Fruit fly (Drosophila melanogaster) whole organism, embryonic: ENCODE data around the gene fwd.
A peak's percentile ranks its signal among the peaks of the same experiment; 100 is the strongest.

Experiments used
- Bdp1 ChIP-seq: fragments of 200-800 bp; sonication (Bioruptor generic); optimal IDR thresholded peaks from 3 replicates; lab custom pipeline; 2016; ENCODE audit warnings: missing biosample characterization, missing genetic modification characterization
- CG10366 ChIP-seq: fragments of 200-800 bp; sonication (Bioruptor generic); IDR thresholded peaks from 2 replicates; pipeline ENCODE4 v1.3.6; 2022; ENCODE audit warnings: missing biosample characterization, missing genetic modification characterization
- CG10959 ChIP-seq: fragments of 200-800 bp; sonication (Bioruptor generic); IDR thresholded peaks from 2 replicates; pipeline ENCODE4 v1.3.6; 2022; ENCODE audit warnings: missing biosample characterization, missing genetic modification characterization
- CG11504 ChIP-seq: fragments of 200-800 bp; sonication (Bioruptor generic); optimal IDR thresholded peaks from 3 replicates; lab custom pipeline; 2019; ENCODE audit warnings: missing biosample characterization, mild to moderate bottlenecking, missing genetic modification characterization, moderate library complexity
- CG12071 ChIP-seq: fragments of 200-800 bp; sonication (Bioruptor generic); optimal IDR thresholded peaks from 3 replicates; lab custom pipeline; 2018; ENCODE audit warnings: missing biosample characterization, mild to moderate bottlenecking, missing genetic modification characterization
- CG15073 ChIP-seq: fragments of 200-800 bp; sonication (Bioruptor generic); optimal IDR thresholded peaks from 2 replicates; lab custom pipeline; 2016; ENCODE audit warnings: missing biosample characterization, missing genetic modification characterization
- CG17568 ChIP-seq: fragments of 200-800 bp; sonication (Bioruptor generic); optimal IDR thresholded peaks from 2 replicates; lab custom pipeline; 2018; ENCODE audit warnings: missing biosample characterization, mild to moderate bottlenecking, missing genetic modification characterization, moderate library complexity
- CG18262 ChIP-seq: fragments of 200-800 bp; optimal IDR thresholded peaks from 3 replicates; lab custom pipeline; 2019; ENCODE audit warnings: missing biosample characterization, mild to moderate bottlenecking, missing genetic modification characterization, moderate library complexity
- CG30020 ChIP-seq: fragments of 200-800 bp; optimal IDR thresholded peaks from 2 replicates; lab custom pipeline; 2019; ENCODE audit warnings: missing biosample characterization, mild to moderate bottlenecking, missing genetic modification characterization, moderate library complexity
- CG30403 ChIP-seq: fragments of 200-800 bp; sonication (Bioruptor generic); optimal IDR thresholded peaks from 3 replicates; lab custom pipeline; 2016; ENCODE audit warnings: missing biosample characterization, missing genetic modification characterization
- CG3065 ChIP-seq: fragments of 200-800 bp; sonication (Bioruptor generic); optimal IDR thresholded peaks from 2 replicates; lab custom pipeline; 2016; ENCODE audit warnings: missing biosample characterization, missing genetic modification characterization
- CG4282 ChIP-seq: fragments of 200-800 bp; sonication (Bioruptor generic); optimal IDR thresholded peaks from 2 replicates; lab custom pipeline; 2016; ENCODE audit warnings: missing biosample characterization, missing genetic modification characterization
- CG5180 ChIP-seq: fragments of 200-800 bp; sonication (Bioruptor generic); optimal IDR thresholded peaks from 3 replicates; lab custom pipeline; 2017; ENCODE audit warnings: missing biosample characterization, missing genetic modification characterization, mild to moderate bottlenecking, moderate library complexity, missing genetic modification reagents
- CG6175 ChIP-seq: fragments of 200-800 bp; sonication (Bioruptor generic); IDR thresholded peaks from 3 replicates; pipeline ENCODE4 v1.3.6; 2022; ENCODE audit warnings: missing biosample characterization, missing genetic modification characterization
- CG7745 ChIP-seq: fragments of 200-800 bp; sonication (Bioruptor generic); optimal IDR thresholded peaks from 2 replicates; lab custom pipeline; 2018; ENCODE audit warnings: missing biosample characterization, mild to moderate bottlenecking, missing genetic modification characterization, moderate library complexity
- CG7786 ChIP-seq: fragments of 200-800 bp; sonication (Bioruptor generic); optimal IDR thresholded peaks from 2 replicates; lab custom pipeline; 2016; ENCODE audit warnings: missing biosample characterization, missing genetic modification characterization
- CG8089 ChIP-seq: fragments of 200-800 bp; sonication (Bioruptor generic); optimal IDR thresholded peaks from 3 replicates; lab custom pipeline; 2016; ENCODE audit warnings: missing biosample characterization, missing genetic modification characterization
- CG9215 ChIP-seq: fragments of 200-800 bp; sonication (Bioruptor generic); IDR thresholded peaks from 2 replicates; pipeline ENCODE4 v1.3.6; 2022; ENCODE audit warnings: missing biosample characterization, missing genetic modification characterization
- CG9817 ChIP-seq: fragments of 200-800 bp; sonication (Bioruptor generic); optimal IDR thresholded peaks from 2 replicates; lab custom pipeline; 2018; ENCODE audit warnings: missing biosample characterization, mild to moderate bottlenecking, missing genetic modification characterization, moderate library complexity
- CrebB ChIP-seq: fragments of 200-800 bp; sonication (Bioruptor generic); optimal IDR thresholded peaks from 3 replicates; lab custom pipeline; 2018; ENCODE audit warnings: missing biosample characterization, mild to moderate bottlenecking, missing genetic modification characterization
- Deaf1 ChIP-seq: fragments of 200-800 bp; optimal IDR thresholded peaks from 3 replicates; lab custom pipeline; 2019; ENCODE audit warnings: missing biosample characterization, mild to moderate bottlenecking, missing genetic modification characterization, moderate library complexity
- Dip2 ChIP-seq: fragments of 200-800 bp; sonication (Bioruptor generic); IDR thresholded peaks from 2 replicates; pipeline ENCODE4 v1.3.6; 2022; ENCODE audit warnings: missing biosample characterization, missing genetic modification characterization
- Fer3 ChIP-seq: fragments of 200-800 bp; sonication (Bioruptor generic); optimal IDR thresholded peaks from 2 replicates; lab custom pipeline; 2018; ENCODE audit warnings: missing biosample characterization, mild to moderate bottlenecking, missing genetic modification characterization, moderate library complexity
- Hr39 ChIP-seq: fragments of >200 bp; optimal IDR thresholded peaks from 2 replicates; lab custom pipeline; 2017
- Nf-YB ChIP-seq: fragments of 200-800 bp; sonication (Bioruptor generic); optimal IDR thresholded peaks from 3 replicates; lab custom pipeline; 2019; ENCODE audit warnings: missing biosample characterization, mild to moderate bottlenecking, missing genetic modification characterization, moderate library complexity
- Optix ChIP-seq: fragments of 200-800 bp; sonication (Bioruptor generic); IDR thresholded peaks from 3 replicates; pipeline ENCODE4 v1.3.6; 2022; ENCODE audit warnings: missing biosample characterization, missing genetic modification characterization
- Rfx ChIP-seq: fragments of 200-800 bp; sonication (Bioruptor generic); IDR thresholded peaks from 2 replicates; pipeline ENCODE4 v1.3.6; 2022; ENCODE audit warnings: missing biosample characterization, missing genetic modification characterization
- Sry-δ ChIP-seq: fragments of 200-800 bp; sonication (Bioruptor generic); optimal IDR thresholded peaks from 2 replicates; lab custom pipeline; 2016; ENCODE audit warnings: missing biosample characterization, missing genetic modification characterization
- Trl ChIP-seq, 3 experiments: fragments of >200 bp in 2 of 3; fragments of 200-800 bp in 1 of 3; sonication (Bioruptor generic) in 1 of 3; optimal IDR thresholded peaks; 2 replicates in 1 of 3; 3 replicates in 2 of 3; lab custom pipeline; 2016 to 2017; ENCODE audit warnings: missing biosample characterization in 1 of 3, missing genetic modification characterization in 1 of 3
- ac ChIP-seq: fragments of 200-800 bp; sonication (Bioruptor generic); optimal IDR thresholded peaks from 3 replicates; lab custom pipeline; 2017; ENCODE audit warnings: missing biosample characterization, mild to moderate bottlenecking, missing genetic modification characterization
- bcd ChIP-seq: fragments of 200-800 bp; sonication (Bioruptor generic); optimal IDR thresholded peaks from 2 replicates; lab custom pipeline; 2017; ENCODE audit warnings: missing biosample characterization, mild to moderate bottlenecking, missing genetic modification characterization
- cg ChIP-seq: fragments of 200-800 bp; sonication (Bioruptor generic); optimal IDR thresholded peaks from 3 replicates; lab custom pipeline; 2019; ENCODE audit warnings: missing biosample characterization, mild to moderate bottlenecking, missing genetic modification characterization, moderate library complexity
- chinmo ChIP-seq: fragments of 200-800 bp; sonication (Bioruptor generic); IDR thresholded peaks from 4 replicates; pipeline ENCODE4 v1.3.6; 2022; ENCODE audit warnings: missing biosample characterization, missing genetic modification characterization; ENCODE audit not compliant: partially characterized antibody
- en ChIP-seq: fragments of 200-800 bp; sonication (Bioruptor generic); optimal IDR thresholded peaks from 2 replicates; lab custom pipeline; 2016; ENCODE audit warnings: missing biosample characterization, missing genetic modification characterization
- eve ChIP-seq, 2 experiments: fragments of >200 bp; optimal IDR thresholded peaks; 2 replicates each; lab custom pipeline; 2017; ENCODE audit warnings: missing biosample characterization in 2 of 2, missing genetic modification characterization in 2 of 2
- her ChIP-seq: fragments of 200-800 bp; sonication (Bioruptor generic); optimal IDR thresholded peaks from 2 replicates; lab custom pipeline; 2016; ENCODE audit warnings: missing biosample characterization, missing genetic modification characterization
- ind ChIP-seq: fragments of 200-800 bp; sonication (Bioruptor generic); optimal IDR thresholded peaks from 3 replicates; lab custom pipeline; 2016; ENCODE audit warnings: missing biosample characterization, missing genetic modification characterization
- kay ChIP-seq: fragments of 200-800 bp; sonication (Bioruptor generic); optimal IDR thresholded peaks from 2 replicates; lab custom pipeline; 2016; ENCODE audit warnings: missing biosample characterization, missing genetic modification characterization
- lilli ChIP-seq: fragments of 200-800 bp; sonication (Bioruptor generic); optimal IDR thresholded peaks from 3 replicates; lab custom pipeline; 2016; ENCODE audit warnings: missing biosample characterization, missing genetic modification characterization
- nerfin-1 ChIP-seq: fragments of 200-800 bp; sonication (Bioruptor generic); optimal IDR thresholded peaks from 3 replicates; lab custom pipeline; 2019; ENCODE audit warnings: missing biosample characterization, mild to moderate bottlenecking, missing genetic modification characterization, moderate library complexity
- otp ChIP-seq: fragments of 200-800 bp; sonication (Bioruptor generic); IDR thresholded peaks from 3 replicates; pipeline ENCODE4, ENCODE4 v1.3.6; 2022; ENCODE audit warnings: missing biosample characterization, missing genetic modification characterization
- pros ChIP-seq: fragments of 200-800 bp; sonication (Bioruptor generic); optimal IDR thresholded peaks from 3 replicates; lab custom pipeline; 2019; ENCODE audit warnings: missing biosample characterization, mild to moderate bottlenecking, missing genetic modification characterization, moderate library complexity
- scrt ChIP-seq: fragments of 200-800 bp; sonication (Bioruptor generic); optimal IDR thresholded peaks from 2 replicates; lab custom pipeline; 2018; ENCODE audit warnings: missing biosample characterization, mild to moderate bottlenecking, missing genetic modification characterization, moderate library complexity
- sna ChIP-seq: fragments of 200-800 bp; sonication (Bioruptor generic); IDR thresholded peaks from 2 replicates; pipeline ENCODE4 v1.3.6; 2022; ENCODE audit warnings: missing biosample characterization, missing genetic modification characterization; ENCODE audit not compliant: partially characterized antibody
- stwl ChIP-seq: fragments of 200-800 bp; sonication (Bioruptor generic); optimal IDR thresholded peaks from 3 replicates; lab custom pipeline; 2018; ENCODE audit warnings: missing biosample characterization, mild to moderate bottlenecking, missing genetic modification characterization, moderate library complexity
- tll ChIP-seq, 2 experiments: fragments of 200-800 bp in 1 of 2; fragments of >200 bp in 1 of 2; sonication (Bioruptor generic) in 1 of 2; optimal IDR thresholded peaks; 2 replicates each; lab custom pipeline; 2017 to 2019; ENCODE audit warnings: missing biosample characterization in 2 of 2, missing genetic modification characterization in 2 of 2, mild to moderate bottlenecking in 1 of 2, moderate library complexity in 1 of 2
- vvl ChIP-seq: fragments of 200-800 bp; sonication (Bioruptor generic); IDR thresholded peaks from 2 replicates; pipeline ENCODE4 v1.3.6; 2022; ENCODE audit warnings: missing biosample characterization, missing genetic modification characterization
- wor ChIP-seq: fragments of 200-800 bp; sonication (Bioruptor generic); IDR thresholded peaks from 2 replicates; pipeline ENCODE4 v1.3.6; 2022; ENCODE audit warnings: missing biosample characterization, missing genetic modification characterization

fwd gene

dm6 chr3L:282276-282675, 37.4 kb downstream of the fwd start (continued):
- TF ChIP-seq CG17568 (no peak), vvl (GFP tag; lab: Robert Waterston, UW) (peak; percentile 28; the same call in 1 of the 2 replicates)

DNA sequence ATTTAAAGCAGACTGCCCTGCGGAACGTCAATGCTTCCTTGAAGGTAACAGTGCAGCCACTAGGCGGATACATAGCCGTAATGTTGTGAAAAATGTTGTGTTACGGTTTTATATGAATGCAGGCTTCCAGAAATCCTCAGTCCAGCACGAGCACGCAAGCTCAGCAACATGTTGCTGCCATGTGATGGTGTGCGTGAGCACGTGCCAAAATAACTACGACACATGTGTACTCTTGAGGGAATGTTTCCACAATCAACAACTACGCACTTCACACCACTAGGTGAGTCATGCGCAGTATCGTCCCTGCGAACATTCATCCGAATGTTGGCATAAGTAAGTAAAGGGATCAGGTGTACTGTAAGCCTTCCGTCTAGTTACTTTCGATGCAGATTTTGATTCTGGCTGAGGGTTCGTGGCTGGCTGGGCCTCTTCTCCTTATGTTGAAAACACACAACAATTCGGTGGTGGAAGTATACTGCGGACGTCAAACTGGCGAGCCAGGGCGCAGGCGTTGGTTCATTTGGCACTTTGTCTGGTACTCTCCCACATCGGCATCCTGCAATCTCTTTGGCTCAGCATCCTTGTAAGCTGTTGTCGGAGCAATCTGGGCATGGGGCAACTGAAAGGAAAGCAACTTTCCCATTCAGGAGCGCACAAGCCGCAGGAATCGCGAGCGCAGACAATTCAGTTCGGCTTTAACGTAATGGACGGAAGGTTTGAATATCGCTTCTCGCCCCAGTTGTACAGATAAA, 42.8 kb downstream of the fwd start, which contains the start of gene RhoGEF3:
TSS of gene RhoGEF3 (plus strand) at position 702 of the 752 bp plus-strand sequence.
- TF ChIP-seq CG6175 (GFP tag; lab: Robert Waterston, UW) (no peak), otp (GFP tag; lab: Robert Waterston, UW) (no peak), cg (GFP tag; lab: Kevin White, UChicago) (peak; percentile 46), ind (GFP tag; lab: Kevin White, UChicago) (no peak), CG3065 (GFP tag; lab: Kevin White, UChicago) (no peak), tll (GFP tag; optimal IDR thresholded peaks at IDR 0.05; lab: Kevin White, UChicago) (no peak), CG30020 (no peak), sna (no peak), Deaf1 (tag; lab: Kevin White, UChicago) (peak; percentile 57), stwl (no peak), Rfx (GFP tag; lab: Robert Waterston, UW) (no peak), CG7786 (GFP tag; lab: Kevin White, UChicago) (no peak), CG9817 (tag; lab: Kevin White, UChicago) (no peak), CG30403 (GFP tag; lab: Kevin White, UChicago) (no peak), wor (GFP tag; lab: Robert Waterston, UW) (no peak), her (no peak), chinmo (GFP tag; lab: Robert Waterston, UW) (0 out of 4 replicates have a peak, but pooled peaks have one; percentile 45), Sry-δ (GFP tag; lab: Kevin White, UChicago) (no peak), Trl (optimal IDR thresholded peaks at IDR 0.05; lab: Kevin White, UChicago) (peak; percentile 3 to 8), Trl (GFP tag; optimal IDR thresholded peaks at IDR 0.05; lab: Kevin White, UChicago) (no peak), Optix (no peak), Bdp1 (no peak), Dip2 (GFP tag; lab: Robert Waterston, UW) (no peak), CG4282 (GFP tag; lab: Kevin White, UChicago) (no peak), CG9215 (GFP tag; lab: Robert Waterston, UW) (no peak), Hr39 (lab: Kevin White, UChicago) (no peak), CG7745 (tag; lab: Kevin White, UChicago) (no peak), CrebB (tag; lab: Kevin White, UChicago) (no peak), Fer3 (no peak), CG5180 (GFP tag; lab: Kevin White, UChicago) (peak; percentile 93), Nf-YB (GFP tag; lab: Kevin White, UChicago) (no peak), CG10959 (GFP tag; lab: Robert Waterston, UW) (no peak), CG8089 (GFP tag; lab: Kevin White, UChicago) (no peak), lilli (GFP tag; lab: Kevin White, UChicago) (no peak), kay (no peak), CG12071 (no peak), scrt (GFP tag; lab: Kevin White, UChicago) (peak; percentile 74), eve (GFP tag; optimal IDR thresholded peaks at IDR 0.05; lab: Kevin White, UChicago) (no peak), nerfin-1 (tag; lab: Kevin White, UChicago) (peak; percentile 50), ac (no peak), CG15073 (no peak), CG11504 (tag; lab: Kevin White, UChicago) (peak; percentile 99), en (no peak), CG18262 (tag; lab: Kevin White, UChicago) (no peak), pros (peak; percentile 35), CG10366 (GFP tag; lab: Robert Waterston, UW) (no peak), bcd (GFP tag; lab: Kevin White, UChicago) (no peak)
